Worm (Caenorhabditis elegans): ENCODE data around the gene col-115.

- no peak for TF ChIP-seq dao-5 (tag; optimal IDR thresholded peaks at IDR 0.05)
- no peak for TF ChIP-seq him-1 (tag; optimal IDR thresholded peaks at IDR 0.05)
Measured at ce11 chrIV:8022035-8022673, 33.7 kb downstream of the col-115 start, which contains the start of gene C26B2.2.
